Worm (Caenorhabditis elegans): ENCODE data around the gene srh-23.

DNA sequence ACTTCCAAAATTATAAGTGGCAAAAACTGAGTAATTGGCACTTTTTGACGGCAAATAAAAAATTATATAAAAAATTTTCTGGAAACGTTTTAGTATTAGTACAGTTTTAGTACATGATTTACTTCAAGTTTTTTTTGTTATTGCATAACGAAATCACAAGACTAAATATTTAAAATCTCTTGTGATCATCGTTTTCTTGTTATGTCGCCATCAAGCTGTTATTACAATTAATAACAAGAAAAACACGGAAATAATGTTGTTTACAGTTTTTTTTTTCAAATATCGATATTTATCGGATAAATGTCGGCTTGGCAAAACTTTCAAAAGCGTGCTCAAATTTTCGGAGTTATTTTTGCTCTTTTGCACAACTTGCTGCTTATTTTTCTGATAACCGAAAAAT is 27.7 kb downstream of the srh-23 start, which contains the start of gene str-209:
- TF ChIP-seq xnd-1 (tag; optimal IDR thresholded peaks at IDR 0.05) = no peak
- no peak for TF ChIP-seq sea-2 (GFP tag; IDR thresholded peaks at IDR 0.05)
- TF ChIP-seq nfya-1 (tag; optimal IDR thresholded peaks at IDR 0.05; ENCODE audit: borderline replicate concordance, insufficient read depth) = no peak
- no peak for TF ChIP-seq sptf-2 (GFP tag; optimal IDR thresholded peaks at IDR 0.05)
- no peak for TF ChIP-seq hlh-12 (tag; optimal IDR thresholded peaks at IDR 0.05)
- TF ChIP-seq B0019.2 (GFP tag; conservative IDR thresholded peaks at IDR 0.05) = no peak
- no peak for TF ChIP-seq unc-62 (GFP tag; optimal IDR thresholded peaks at IDR 0.05)
- no peak for TF ChIP-seq B0261.1 (tag; optimal IDR thresholded peaks at IDR 0.05)
